Worm (Caenorhabditis elegans) whole organism, midembryonic: ENCODE data around the gene R07E3.4.

ENCODE experiments used
- T22C8.4 ChIP-seq: fragments of 200-800 bp; sonication (Bioruptor generic); IDR thresholded peaks from 2 replicates; pipeline ENCODE4 v1.3.6; 2022; ENCODE audit warnings: missing genetic modification characterization, missing compliant biosample characterization
- cog-1 ChIP-seq: sonication (generic microtip); optimal IDR thresholded peaks from 2 replicates; lab custom pipeline; 2016; ENCODE audit warnings: missing genetic modification characterization, missing compliant biosample characterization
- flt-1 ChIP-seq: fragments of 200-800 bp; sonication (Bioruptor generic); IDR thresholded peaks from 2 replicates; pipeline ENCODE4 v1.3.6; 2022; ENCODE audit warnings: missing genetic modification characterization, missing compliant biosample characterization
- klf-2 ChIP-seq: fragments of 200-800 bp; sonication (Bioruptor generic); conservative IDR thresholded peaks from 2 replicates; pipeline ENCODE4 v1.3.6; 2022; ENCODE audit warnings: missing genetic modification reagents, missing genetic modification characterization, missing compliant biosample characterization
- med-1 ChIP-seq: sonication (generic microtip); optimal IDR thresholded peaks from 2 replicates; lab custom pipeline; 2017; ENCODE audit warnings: missing genetic modification characterization, mild to moderate bottlenecking, missing compliant biosample characterization, antibody characterized with exemption, missing genetic modification reagents; ENCODE audit not compliant: insufficient read depth
- ref-1 ChIP-seq: fragments of 200-800 bp; sonication (Bioruptor generic); conservative IDR thresholded peaks from 2 replicates; pipeline ENCODE4 v1.3.6; 2022; ENCODE audit warnings: missing genetic modification reagents, missing genetic modification characterization, missing compliant biosample characterization
- tab-1 ChIP-seq: fragments of 200-800 bp; sonication (Bioruptor generic); IDR thresholded peaks from 2 replicates; pipeline ENCODE4 v1.3.6; 2022; ENCODE audit warnings: missing genetic modification characterization, missing compliant biosample characterization
- ztf-23 ChIP-seq: fragments of 200-800 bp; sonication (Bioruptor generic); IDR thresholded peaks from 2 replicates; pipeline ENCODE4 v1.3.6; 2022; ENCODE audit warnings: missing genetic modification reagents, missing genetic modification characterization, missing compliant biosample characterization
- ztf-29 ChIP-seq: fragments of 200-800 bp; sonication (Bioruptor generic); IDR thresholded peaks from 2 replicates; pipeline ENCODE4 v1.3.6; 2022; ENCODE audit warnings: missing genetic modification reagents, missing genetic modification characterization, missing compliant biosample characterization

R07E3.4 gene

DNA sequence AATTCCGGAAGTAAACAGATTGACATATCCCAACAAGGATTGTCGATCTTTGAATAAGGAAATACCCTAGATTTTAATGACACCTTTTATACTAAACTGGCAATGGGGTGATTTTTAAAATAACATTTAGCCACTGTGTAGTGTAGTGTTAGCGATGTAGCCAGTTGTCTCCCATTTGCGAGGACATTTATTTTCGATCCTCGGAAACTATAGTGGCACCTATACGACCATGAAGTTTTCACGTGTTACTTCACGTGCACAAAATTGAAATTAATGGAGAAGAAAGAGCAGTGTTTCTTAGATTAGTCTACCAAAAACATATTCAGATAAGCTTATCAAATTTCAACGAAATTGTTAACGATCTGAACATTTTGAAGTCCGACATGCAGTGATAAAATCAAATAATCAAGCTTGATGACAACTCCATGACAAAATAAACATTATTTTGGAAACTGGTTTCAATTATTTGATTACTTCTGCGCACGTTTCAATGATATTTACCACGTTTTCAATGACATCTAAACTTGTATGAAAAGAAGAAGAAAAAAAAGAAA lies at the start of gene R07E3.4:
R07E3.4 (minus strand) TSS at position 51 of the 554 bp plus-strand sequence.
- TF ChIP-seq ref-1 (no peak), tab-1 (GFP tag; lab: Robert Waterston, UW) (no peak), ztf-29 (GFP tag; lab: Robert Waterston, UW) (no peak)

DNA sequence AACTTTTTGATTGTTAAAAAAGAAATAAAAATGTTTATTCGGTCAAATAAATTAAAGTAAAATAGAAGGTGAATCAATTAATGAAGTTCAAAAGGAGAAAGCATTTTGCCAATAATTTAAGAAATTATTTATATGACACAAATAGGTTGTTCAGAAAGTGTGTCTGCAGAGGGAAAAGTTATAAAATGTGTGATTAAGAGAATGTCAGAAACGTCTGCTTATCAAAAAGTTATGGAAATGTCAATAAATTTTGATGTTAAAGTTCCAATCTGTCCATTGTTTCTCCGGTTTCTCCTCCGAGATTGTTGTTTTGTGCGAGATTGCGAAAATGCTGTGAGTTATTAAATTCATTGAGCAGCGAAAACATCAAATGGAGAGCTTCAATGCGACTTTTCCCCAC lies 46.5 kb upstream of the R07E3.4 start, which contains the start of gene rme-4:
rme-4 (minus strand) TSS at position 168 of the 400 bp plus-strand sequence.
- no peak for TF ChIP-seq cog-1 (tag; lab: Kevin White, UChicago)
- no peak for TF ChIP-seq klf-2
- no peak for TF ChIP-seq ztf-23
- no peak for TF ChIP-seq tab-1 (GFP tag; lab: Robert Waterston, UW)
- no peak for TF ChIP-seq flt-1 (GFP tag; lab: Robert Waterston, UW)
- no peak for TF ChIP-seq ztf-29 (GFP tag; lab: Robert Waterston, UW)
- no peak for TF ChIP-seq med-1 (GFP tag; lab: Kevin White, UChicago)
- no peak for TF ChIP-seq T22C8.4
- no peak for TF ChIP-seq ref-1

DNA sequence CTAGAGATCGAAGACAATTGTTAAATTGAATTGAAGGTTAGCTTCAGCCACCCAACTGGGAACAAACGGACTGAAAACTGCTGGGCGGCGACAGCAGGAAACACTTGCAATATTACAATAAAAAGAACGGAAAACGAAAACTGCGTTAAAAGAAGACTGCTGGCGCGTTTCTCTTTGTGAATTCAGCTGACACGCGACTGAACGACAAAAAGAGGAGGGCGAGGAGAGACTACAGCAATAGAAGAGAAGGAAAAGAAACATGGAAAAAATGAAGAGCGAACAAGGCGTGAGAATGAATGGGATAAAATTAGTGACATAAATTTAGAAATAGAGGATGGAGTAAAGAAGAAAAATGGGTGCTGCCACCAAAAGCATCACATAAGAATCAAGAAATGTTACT lies 44.5 kb upstream of the R07E3.4 start:
- TF ChIP-seq cog-1 (tag; lab: Kevin White, UChicago): peak; percentile 39
- TF ChIP-seq flt-1 (GFP tag; lab: Robert Waterston, UW): no peak

ce11 chrX:10376989-10377388 lies 43.8 kb upstream of the R07E3.4 start:
- TF ChIP-seq ztf-23 (no peak), ref-1 (no peak), tab-1 (GFP tag; lab: Robert Waterston, UW) (no peak), cog-1 (tag; lab: Kevin White, UChicago) (no peak), T22C8.4 (no peak), ztf-29 (GFP tag; lab: Robert Waterston, UW) (no peak), med-1 (GFP tag; lab: Kevin White, UChicago) (no peak), flt-1 (GFP tag; lab: Robert Waterston, UW) (no peak), klf-2 (no peak)

DNA sequence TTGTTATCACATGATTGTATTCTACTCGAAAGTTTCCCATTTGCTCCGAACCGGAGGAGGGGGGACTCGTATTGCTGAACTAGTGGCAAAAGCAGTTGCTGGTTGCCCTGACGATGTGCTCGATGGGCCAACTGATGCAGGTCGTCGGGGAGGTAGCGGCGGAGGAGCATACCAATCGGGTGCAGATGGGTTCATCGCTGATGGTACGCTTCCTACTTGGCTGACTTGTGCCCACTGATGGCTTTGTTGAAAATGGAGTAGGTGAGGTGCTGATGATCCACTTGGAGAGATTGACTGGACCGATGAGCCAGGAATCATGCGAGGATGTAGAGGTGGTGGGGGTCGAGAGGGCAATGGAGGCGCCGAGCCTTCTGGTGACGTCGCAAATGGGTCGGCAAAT lies 40.4 kb upstream of the R07E3.4 start:
- TF ChIP-seq T22C8.4 (no peak), ref-1 (no peak), flt-1 (GFP tag; lab: Robert Waterston, UW) (no peak), med-1 (GFP tag; lab: Kevin White, UChicago) (no peak), tab-1 (GFP tag; lab: Robert Waterston, UW) (no peak), ztf-29 (GFP tag; lab: Robert Waterston, UW) (no peak), klf-2 (no peak), ztf-23 (no peak), cog-1 (tag; lab: Kevin White, UChicago) (no peak)

ce11 chrX:10372556-10372955 lies 39.4 kb upstream of the R07E3.4 start, which contains the start of gene Y49A10A.2:
Gene Y49A10A.2, minus strand, starts transcription at chrX:10372664.
- TF ChIP-seq klf-2 (no peak), cog-1 (tag; lab: Kevin White, UChicago) (peak; percentile 12), med-1 (GFP tag; lab: Kevin White, UChicago) (no peak), ztf-23 (0 out of 2 replicates have a peak, but pooled peaks have one; percentile 49), T22C8.4 (no peak)

DNA sequence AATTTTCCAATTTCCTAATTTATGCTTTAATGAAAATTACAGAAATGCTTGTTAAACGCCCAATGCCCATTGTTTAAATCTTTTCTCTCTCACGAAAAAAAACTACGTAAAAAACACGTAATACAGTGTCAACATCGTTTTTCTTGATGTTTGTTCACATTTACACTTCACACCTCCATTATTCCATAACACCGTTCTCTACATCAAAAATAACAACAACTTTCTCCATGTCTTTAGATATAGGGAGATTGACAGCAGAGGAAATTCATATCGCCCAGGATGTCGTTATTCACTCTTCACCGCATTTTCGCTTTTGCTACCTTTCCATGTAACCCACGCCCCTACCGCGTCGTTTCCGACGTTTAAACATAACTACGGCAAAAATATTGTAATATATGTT lies 24.9 kb upstream of the R07E3.4 start, which contains the start of gene efhc-1:
efhc-1 (plus strand) TSS at position 301 of the 400 bp plus-strand sequence.
- TF ChIP-seq cog-1 (tag; lab: Kevin White, UChicago): no peak
- TF ChIP-seq flt-1 (GFP tag; lab: Robert Waterston, UW): no peak
- TF ChIP-seq T22C8.4: no peak
- TF ChIP-seq med-1 (GFP tag; lab: Kevin White, UChicago): no peak
- TF ChIP-seq ztf-23: no peak
- TF ChIP-seq tab-1 (GFP tag; lab: Robert Waterston, UW): no peak
- TF ChIP-seq ztf-29 (GFP tag; lab: Robert Waterston, UW): no peak
- no peak for TF ChIP-seq ref-1
- no peak for TF ChIP-seq klf-2

ce11 chrX:10355650-10356049 lies 22.5 kb upstream of the R07E3.4 start, which contains the start of gene R07E3.7:
Gene R07E3.7, minus strand, starts transcription at chrX:10355750.
- TF ChIP-seq klf-2: no peak
- no peak for TF ChIP-seq T22C8.4
- no peak for TF ChIP-seq flt-1 (GFP tag; lab: Robert Waterston, UW)
- TF ChIP-seq cog-1 (tag; lab: Kevin White, UChicago): no peak
- TF ChIP-seq ztf-23: no peak

DNA sequence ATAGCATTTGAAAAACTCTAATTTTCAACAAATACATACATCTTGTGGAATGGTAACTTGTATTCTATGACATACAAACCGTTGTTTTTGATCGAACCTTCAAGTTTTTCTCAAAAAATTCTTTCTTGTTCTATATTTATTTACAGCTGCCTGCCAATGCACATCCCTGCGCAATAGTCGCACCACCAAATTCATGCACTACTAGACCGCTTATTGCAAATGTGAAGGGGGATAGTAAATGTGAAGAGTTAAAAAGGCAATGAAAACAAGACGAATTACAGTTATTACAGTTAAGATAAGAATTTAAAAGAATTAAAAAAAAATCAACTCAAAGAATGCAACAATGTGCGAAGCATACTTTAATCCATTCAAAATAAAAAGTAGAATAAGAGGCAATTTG lies 20.7 kb upstream of the R07E3.4 start:
- TF ChIP-seq ztf-29 (GFP tag; lab: Robert Waterston, UW): no peak
- no peak for TF ChIP-seq flt-1 (GFP tag; lab: Robert Waterston, UW)
- no peak for TF ChIP-seq med-1 (GFP tag; lab: Kevin White, UChicago)
- no peak for TF ChIP-seq ztf-23
- no peak for TF ChIP-seq cog-1 (tag; lab: Kevin White, UChicago)
- TF ChIP-seq T22C8.4: no peak
- TF ChIP-seq ref-1: no peak
- no peak for TF ChIP-seq klf-2
- TF ChIP-seq tab-1 (GFP tag; lab: Robert Waterston, UW): no peak

- TF ChIP-seq tab-1 (GFP tag; lab: Robert Waterston, UW): no peak
- TF ChIP-seq cog-1 (tag; lab: Kevin White, UChicago): no peak
- TF ChIP-seq ref-1: no peak
- no peak for TF ChIP-seq ztf-29 (GFP tag; lab: Robert Waterston, UW)
- TF ChIP-seq klf-2: no peak
- TF ChIP-seq med-1 (GFP tag; lab: Kevin White, UChicago): no peak
- TF ChIP-seq ztf-23: no peak
- no peak for TF ChIP-seq flt-1 (GFP tag; lab: Robert Waterston, UW)
- TF ChIP-seq T22C8.4: no peak
Measured at ce11 chrX:10350151-10350550, 17.0 kb upstream of the R07E3.4 start.
